Fruit fly (Drosophila melanogaster): ENCODE results near the gene CG31870.

DNA sequence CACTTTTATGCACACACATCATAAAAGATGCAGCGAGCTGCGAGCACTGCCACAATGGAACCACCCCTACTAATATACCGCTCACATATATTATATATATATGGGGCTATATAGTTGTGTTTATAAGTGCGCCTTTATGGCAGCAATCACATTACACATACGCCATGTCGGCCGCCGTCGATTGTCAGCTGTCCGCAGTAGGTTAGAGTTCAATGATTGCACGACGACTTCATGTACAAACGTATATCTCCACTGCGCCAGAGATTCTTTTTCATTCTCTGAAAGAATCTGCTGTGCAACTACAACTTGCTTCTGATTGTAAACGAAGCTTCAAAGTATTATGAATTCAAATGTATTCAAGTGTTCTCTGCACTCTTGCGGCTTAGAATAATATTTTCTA lies 37.4 kb upstream of the CG31870 start:
- no peak for TF ChIP-seq Vsx2 (GFP tag; optimal IDR thresholded peaks at IDR 0.05; ENCODE audit: partially characterized antibody)
- TF ChIP-seq Hr78 (GFP tag; optimal IDR thresholded peaks at IDR 0.05): no peak
- no peak for TF ChIP-seq psq (GFP tag; optimal IDR thresholded peaks at IDR 0.05)
- no peak for TF ChIP-seq h (GFP tag; optimal IDR thresholded peaks at IDR 0.05)
- no peak for TF ChIP-seq HLH106 (tag; optimal IDR thresholded peaks at IDR 0.05)
- TF ChIP-seq Mio (GFP tag; optimal IDR thresholded peaks at IDR 0.05): no peak
- no peak for TF ChIP-seq Abd-B (GFP tag; optimal IDR thresholded peaks at IDR 0.05)
- TF ChIP-seq rgr (GFP tag; optimal IDR thresholded peaks at IDR 0.05): no peak

All from whole organism, wandering third instar larva.